Fruit fly (Drosophila melanogaster) ovary, adult (tissue): Measurements from ENCODE around the gene goe.

ENCODE experiments used
- CG17801 ChIP-seq: fragments of 200-800 bp; optimal IDR thresholded peaks from 2 replicates; lab custom pipeline; 2019; ENCODE audit warnings: missing biosample characterization, mild to moderate bottlenecking, missing genetic modification characterization, moderate library complexity; ENCODE audit not compliant: partially characterized antibody

The goe gene

dm6 chrX:16746824-16747223 lies 4.9 kb downstream of the goe start:
- TF ChIP-seq CG17801: no peak

dm6 chrX:16745942-16746341 lies 5.8 kb downstream of the goe start:
- no peak for TF ChIP-seq CG17801

- no peak for TF ChIP-seq CG17801
Measured at dm6 chrX:16744345-16744744, 7.4 kb downstream of the goe start.

- TF ChIP-seq CG17801: no peak
Measured at dm6 chrX:16742547-16742946, 9.2 kb downstream of the goe start, which contains the start of gene Twdlalpha. Gene Twdlalpha (plus strand): TSS chrX:16742847.

dm6 chrX:16740606-16741005 lies 11.1 kb downstream of the goe start, which contains the start of gene CG32568:
Gene CG32568 (plus strand): TSS chrX:16740906.
- TF ChIP-seq CG17801: no peak

- TF ChIP-seq CG17801: no peak
Measured at dm6 chrX:16737878-16738277, 13.8 kb downstream of the goe start, which contains the start of gene TwdlZ. Gene TwdlZ (plus strand): TSS chrX:16738178.

- no peak for TF ChIP-seq CG17801
Measured at dm6 chrX:16736180-16736579, 15.5 kb downstream of the goe start.

dm6 chrX:16734647-16735046 lies 17.1 kb downstream of the goe start, which contains the start of gene TwdlY:
Gene TwdlY (plus strand): TSS chrX:16734947.
- TF ChIP-seq CG17801: no peak

dm6 chrX:16733244-16733643 lies 18.5 kb downstream of the goe start:
- no peak for TF ChIP-seq CG17801

dm6 chrX:16730791-16731190 lies 20.9 kb downstream of the goe start, which contains the start of gene TwdlX:
Gene TwdlX (plus strand): TSS chrX:16731091.
- TF ChIP-seq CG17801: no peak

dm6 chrX:16724544-16724943 lies 27.2 kb downstream of the goe start:
- TF ChIP-seq CG17801: peak; percentile 20

- TF ChIP-seq CG17801: peak; percentile 38
Measured at dm6 chrX:16723203-16724173, 28.2 kb downstream of the goe start.

- TF ChIP-seq CG17801: peak; percentile 9
Measured at dm6 chrX:16721168-16721567, 30.5 kb downstream of the goe start, which contains the start of the genes CG32572 and CG34325. Gene CG32572 (plus strand): TSS chrX:16721183. Gene CG34325 (minus strand): TSS chrX:16721411.

dm6 chrX:16718169-16718723 lies 33.5 kb downstream of the goe start:
- TF ChIP-seq CG17801: peak; percentile 70

dm6 chrX:16716649-16717048 lies 35.1 kb downstream of the goe start:
- TF ChIP-seq CG17801: no peak

dm6 chrX:16711003-16711402 lies 40.7 kb downstream of the goe start, which contains the start of gene CG13008:
Gene CG13008 (plus strand): TSS chrX:16711303.
- no peak for TF ChIP-seq CG17801

dm6 chrX:16706774-16707173 lies 44.9 kb downstream of the goe start, which contains the start of gene CG9672:
Gene CG9672 (minus strand): TSS chrX:16706874.
- no peak for TF ChIP-seq CG17801
